Worm (Caenorhabditis elegans) whole organism, young adult: ENCODE results near the gene F59B10.5.

Experiments
- B0336.3 ChIP-seq: fragments of 200-800 bp; sonication (Bioruptor generic); IDR thresholded peaks from 2 replicates; pipeline ENCODE4 v1.3.6; 2022; ENCODE audit warnings: missing genetic modification characterization, missing compliant biosample characterization
- C06A6.2 ChIP-seq: fragments of 200-800 bp; sonication (Bioruptor generic); conservative IDR thresholded peaks from 2 replicates; pipeline ENCODE4 v1.3.6; 2022; ENCODE audit warnings: missing genetic modification characterization, missing compliant biosample characterization
- D2030.7 ChIP-seq: fragments of 200-800 bp; sonication (Bioruptor generic); IDR thresholded peaks from 2 replicates; pipeline ENCODE4 v1.3.6; 2022; ENCODE audit warnings: missing genetic modification reagents, missing genetic modification characterization, missing compliant biosample characterization
- F22D6.2 ChIP-seq: sonication (generic microtip); optimal IDR thresholded peaks from 2 replicates; lab custom pipeline; 2016; ENCODE audit warnings: mild to moderate bottlenecking, missing genetic modification characterization, missing compliant biosample characterization
- F49E8.2 ChIP-seq: sonication (generic microtip); optimal IDR thresholded peaks from 3 replicates; lab custom pipeline; 2017; ENCODE audit warnings: missing genetic modification characterization, mild to moderate bottlenecking, missing compliant biosample characterization, antibody characterized with exemption, moderate library complexity; ENCODE audit not compliant: insufficient read depth
- F57A8.1 ChIP-seq: fragments of 200-800 bp; sonication (Bioruptor generic); optimal IDR thresholded peaks from 2 replicates; lab custom pipeline; 2018; ENCODE audit warnings: mild to moderate bottlenecking, missing genetic modification characterization, moderate library complexity, missing compliant biosample characterization
- K11D2.4 ChIP-seq: fragments of 200-800 bp; sonication (Bioruptor generic); IDR thresholded peaks from 2 replicates; pipeline ENCODE4 v1.3.6; 2022; ENCODE audit warnings: missing genetic modification reagents, missing genetic modification characterization, missing compliant biosample characterization
- T26A5.8 ChIP-seq: sonication (generic microtip); optimal IDR thresholded peaks from 2 replicates; lab custom pipeline; 2016; ENCODE audit warnings: missing genetic modification characterization, missing compliant biosample characterization
- Y53F4B.3 ChIP-seq: fragments of 200-800 bp; sonication (Bioruptor generic); IDR thresholded peaks from 2 replicates; pipeline ENCODE4 v1.3.6; 2022; ENCODE audit warnings: missing genetic modification reagents, missing genetic modification characterization, missing compliant biosample characterization
- Y95B8A.8 ChIP-seq: fragments of 200-800 bp; sonication (Bioruptor generic); IDR thresholded peaks from 2 replicates; pipeline ENCODE4 v1.3.6; 2022; ENCODE audit warnings: missing genetic modification reagents, missing genetic modification characterization, missing compliant biosample characterization
- ama-1 ChIP-seq, 3 experiments: fragments of 150-350 bp in 1 of 3; sonication (generic microtip) in 2 of 3; optimal IDR thresholded peaks; 2 replicates each; lab custom pipeline; 2014 to 2018; ENCODE audit warnings: missing biosample characterization in 2 of 3, missing genetic modification characterization in 2 of 3, missing genetic modification reagents in 2 of 3
- bed-1 ChIP-seq: fragments of 200-800 bp; sonication (Bioruptor generic); IDR thresholded peaks from 2 replicates; pipeline ENCODE4 v1.3.6; 2022; ENCODE audit warnings: missing genetic modification reagents, missing genetic modification characterization, missing compliant biosample characterization
- bed-2 ChIP-seq: fragments of 200-800 bp; sonication (Bioruptor generic); IDR thresholded peaks from 2 replicates; pipeline ENCODE4 v1.3.6; 2022; ENCODE audit warnings: missing genetic modification reagents, missing genetic modification characterization, missing compliant biosample characterization
- cebp-1 ChIP-seq, 2 experiments: fragments of 200-800 bp in 1 of 2; sonication (Bioruptor generic) in 1 of 2; sonication (generic microtip) in 1 of 2; IDR thresholded peaks in 1 of 2; optimal IDR thresholded peaks in 1 of 2; 2 replicates each; pipeline versions ENCODE4 v1.3.6 to Lab custom; 2017 to 2022; ENCODE audit warnings: missing compliant biosample characterization in 2 of 2, missing genetic modification characterization in 2 of 2, mild to moderate bottlenecking in 1 of 2, missing genetic modification reagents in 1 of 2, moderate library complexity in 1 of 2
- ceh-100 ChIP-seq: fragments of 200-800 bp; sonication (Bioruptor generic); IDR thresholded peaks from 2 replicates; pipeline ENCODE4 v1.3.6; 2022; ENCODE audit warnings: missing genetic modification reagents, missing genetic modification characterization, missing compliant biosample characterization
- ceh-27 ChIP-seq: fragments of 200-800 bp; sonication (Bioruptor generic); optimal IDR thresholded peaks from 2 replicates; lab custom pipeline; 2018; ENCODE audit warnings: mild to moderate bottlenecking, missing genetic modification characterization, moderate library complexity, missing compliant biosample characterization
- ceh-79 ChIP-seq: sonication (generic microtip); optimal IDR thresholded peaks from 2 replicates; lab custom pipeline; 2017; ENCODE audit warnings: mild to moderate bottlenecking, missing genetic modification characterization, missing compliant biosample characterization
- ceh-91 ChIP-seq: fragments of 200-800 bp; sonication (Bioruptor generic); IDR thresholded peaks from 2 replicates; pipeline ENCODE4 v1.3.6; 2022; ENCODE audit warnings: missing genetic modification reagents, missing genetic modification characterization, missing compliant biosample characterization
- chd-7 ChIP-seq: sonication (generic microtip); optimal IDR thresholded peaks from 2 replicates; lab custom pipeline; 2016; ENCODE audit warnings: mild to moderate bottlenecking, missing genetic modification characterization, moderate library complexity, missing compliant biosample characterization
- dpff-1 ChIP-seq: sonication (generic microtip); optimal IDR thresholded peaks from 2 replicates; lab custom pipeline; 2017; ENCODE audit warnings: mild to moderate bottlenecking, missing genetic modification characterization, missing compliant biosample characterization
- dpl-1 ChIP-seq: fragments of 150-350 bp; optimal IDR thresholded peaks from 2 replicates; lab custom pipeline; 2014; ENCODE audit warnings: missing biosample characterization, missing genetic modification reagents, missing genetic modification characterization
- hlh-12 ChIP-seq: sonication (generic microtip); optimal IDR thresholded peaks from 2 replicates; lab custom pipeline; 2016; ENCODE audit warnings: missing genetic modification characterization, missing compliant biosample characterization
- hmg-1.2 ChIP-seq: fragments of 200-800 bp; sonication (Bioruptor generic); IDR thresholded peaks from 2 replicates; pipeline ENCODE4 v1.3.6; 2022; ENCODE audit warnings: missing genetic modification reagents, missing genetic modification characterization, missing compliant biosample characterization
- hrde-1 ChIP-seq: sonication (generic microtip); optimal IDR thresholded peaks from 2 replicates; lab custom pipeline; 2016; ENCODE audit warnings: missing genetic modification characterization, mild to moderate bottlenecking, missing compliant biosample characterization, moderate library complexity, missing genotype, missing genetic modification reagents, borderline replicate concordance
- lag-1 ChIP-seq: fragments of 200-800 bp; sonication (Bioruptor generic); IDR thresholded peaks from 2 replicates; pipeline ENCODE4 v1.3.6; 2022; ENCODE audit warnings: missing genetic modification reagents, missing genetic modification characterization, missing compliant biosample characterization
- let-607 ChIP-seq, 2 experiments: fragments of 200-800 bp in 1 of 2; sonication (Bioruptor generic) in 1 of 2; sonication (generic microtip) in 1 of 2; optimal IDR thresholded peaks; 2 replicates each; lab custom pipeline; 2016 to 2018; ENCODE audit warnings: mild to moderate bottlenecking in 2 of 2, missing compliant biosample characterization in 2 of 2, missing genetic modification characterization in 2 of 2, moderate library complexity in 2 of 2, missing genotype in 1 of 2
- lin-26 ChIP-seq: fragments of 200-800 bp; sonication (Bioruptor generic); IDR thresholded peaks from 2 replicates; pipeline ENCODE4 v1.3.6; 2022; ENCODE audit warnings: missing genetic modification reagents, missing genetic modification characterization, missing compliant biosample characterization
- lin-35 ChIP-seq, 3 experiments: fragments of 150-350 bp in 2 of 3; sonication (generic microtip) in 1 of 3; optimal IDR thresholded peaks; 2 replicates each; lab custom pipeline; 2014 to 2018; ENCODE audit warnings: missing biosample characterization in 3 of 3, missing genetic modification characterization in 3 of 3, missing genetic modification reagents in 3 of 3
- lin-54 ChIP-seq: fragments of 200-800 bp; sonication (Bioruptor generic); optimal IDR thresholded peaks from 2 replicates; lab custom pipeline; 2018; ENCODE audit warnings: mild to moderate bottlenecking, missing genetic modification characterization, missing compliant biosample characterization
- mcd-1 ChIP-seq: fragments of 200-800 bp; sonication (Bioruptor generic); IDR thresholded peaks from 2 replicates; pipeline ENCODE4 v1.3.6; 2022; ENCODE audit warnings: missing genetic modification reagents, missing genetic modification characterization, missing compliant biosample characterization
- mel-28 ChIP-seq: sonication (generic microtip); optimal IDR thresholded peaks from 2 replicates; lab custom pipeline; 2016; ENCODE audit warnings: borderline replicate concordance, mild to moderate bottlenecking, missing genetic modification characterization, missing compliant biosample characterization
- nfya-2 ChIP-seq: fragments of 200-800 bp; sonication (Bioruptor generic); IDR thresholded peaks from 2 replicates; pipeline ENCODE4 v1.3.6; 2022; ENCODE audit warnings: missing genetic modification reagents, missing genetic modification characterization, missing compliant biosample characterization
- nfyb-1 ChIP-seq: fragments of 200-800 bp; sonication (Bioruptor generic); IDR thresholded peaks from 2 replicates; pipeline ENCODE4 v1.3.6; 2022; ENCODE audit warnings: missing genetic modification reagents, missing genetic modification characterization, missing compliant biosample characterization
- pbrm-1 ChIP-seq: fragments of 200-800 bp; sonication (Bioruptor generic); IDR thresholded peaks from 2 replicates; pipeline ENCODE4 v1.3.6; 2022; ENCODE audit warnings: missing genetic modification reagents, missing genetic modification characterization, missing compliant biosample characterization
- rcor-1 ChIP-seq: fragments of 200-800 bp; sonication (Bioruptor generic); IDR thresholded peaks from 2 replicates; pipeline ENCODE4 v1.3.6; 2022; ENCODE audit warnings: missing genetic modification reagents, missing genetic modification characterization, missing compliant biosample characterization
- sdz-38 ChIP-seq: sonication (generic microtip); optimal IDR thresholded peaks from 2 replicates; lab custom pipeline; 2016; ENCODE audit warnings: missing genotype, missing genetic modification characterization, missing compliant biosample characterization
- snpc-3.4 ChIP-seq: sonication (generic microtip); optimal IDR thresholded peaks from 2 replicates; lab custom pipeline; 2017; ENCODE audit warnings: missing genetic modification characterization, mild to moderate bottlenecking, missing compliant biosample characterization, antibody characterized with exemption, moderate library complexity, missing genotype, missing genetic modification reagents
- snpc-4 ChIP-seq, 5 experiments: fragments of 150-350 bp in 1 of 5; sonication (generic microtip) in 4 of 5; optimal IDR thresholded peaks; 2 replicates each; lab custom pipeline; 2014 to 2018; ENCODE audit warnings: missing genetic modification characterization in 5 of 5, missing biosample characterization in 3 of 5, antibody characterized with exemption in 2 of 5, mild to moderate bottlenecking in 2 of 5, missing compliant biosample characterization in 2 of 5, missing genotype in 2 of 5, moderate library complexity in 2 of 5, missing genetic modification reagents in 1 of 5
- unc-62 ChIP-seq: fragments of 150-350 bp; optimal IDR thresholded peaks from 2 replicates; lab custom pipeline; 2014; ENCODE audit warnings: missing biosample characterization, missing genetic modification reagents, missing genetic modification characterization
- zfh-2 ChIP-seq: fragments of 200-800 bp; sonication (Bioruptor generic); conservative IDR thresholded peaks from 2 replicates; pipeline ENCODE4 v1.3.6; 2022; ENCODE audit warnings: missing genetic modification reagents, missing genetic modification characterization, missing compliant biosample characterization
- zim-3 ChIP-seq: sonication (generic microtip); optimal IDR thresholded peaks from 2 replicates; lab custom pipeline; 2017; ENCODE audit warnings: mild to moderate bottlenecking, missing genetic modification characterization, moderate library complexity, missing compliant biosample characterization
- ztf-25 ChIP-seq: fragments of 200-800 bp; sonication (Bioruptor generic); IDR thresholded peaks from 2 replicates; pipeline ENCODE4 v1.3.6; 2022; ENCODE audit warnings: missing genetic modification reagents, missing genetic modification characterization, missing compliant biosample characterization

F59B10.5 gene

DNA sequence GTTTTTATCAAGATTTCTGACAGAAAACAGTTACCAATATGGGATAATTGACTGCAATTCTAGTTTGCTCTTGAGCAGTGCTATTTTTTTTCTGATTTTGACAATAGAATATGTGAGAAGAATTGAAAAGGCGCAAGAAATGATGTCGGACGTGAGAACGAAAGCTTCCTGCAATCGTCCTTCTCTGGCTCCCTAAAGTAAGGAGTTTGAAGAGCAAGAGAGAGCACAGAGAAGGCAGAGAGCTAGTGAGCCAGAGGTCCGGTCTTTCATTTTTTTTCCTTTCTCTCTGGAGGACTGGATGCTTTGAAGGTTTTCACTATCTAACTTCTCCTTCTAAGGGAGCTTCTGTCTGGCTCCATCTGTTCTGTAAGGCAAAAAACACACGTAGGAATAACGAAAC, 26.7 kb upstream of the F59B10.5 start:
- TF ChIP-seq zfh-2 (GFP tag; lab: Robert Waterston, UW), result peak; percentile 17; the same call in 1 of the 2 replicates
- no peak for TF ChIP-seq hrde-1 (tag; lab: Kevin White, UChicago)
- TF ChIP-seq hmg-1.2, result no peak
- TF ChIP-seq nfyb-1 (GFP tag; lab: Robert Waterston, UW), result no peak
- no peak for TF ChIP-seq ceh-100 (GFP tag; lab: Robert Waterston, UW)
- no peak for TF ChIP-seq rcor-1 (GFP tag; lab: Robert Waterston, UW)
- no peak for TF ChIP-seq ceh-79 (tag; lab: Kevin White, UChicago)
- TF ChIP-seq mel-28 (tag; lab: Kevin White, UChicago), result no peak
- TF ChIP-seq sdz-38 (tag; lab: Kevin White, UChicago), result no peak
- TF ChIP-seq cebp-1 (GFP tag; IDR thresholded peaks at IDR 0.05; lab: Robert Waterston, UW), result no peak
- peak; percentile 9 for TF ChIP-seq cebp-1 (tag; optimal IDR thresholded peaks at IDR 0.05; lab: Kevin White, UChicago)
- no peak for TF ChIP-seq D2030.7 (GFP tag; lab: Robert Waterston, UW)
- no peak for TF ChIP-seq ztf-25 (GFP tag; lab: Robert Waterston, UW)
- no peak for TF ChIP-seq hlh-12 (tag; lab: Kevin White, UChicago)
- TF ChIP-seq F49E8.2 (tag; lab: Kevin White, UChicago), result no peak
- TF ChIP-seq ama-1 (optimal IDR thresholded peaks at IDR 0.05; lab: Kevin White, UChicago), result peak; percentile 82
- no peak for TF ChIP-seq ama-1 (GFP tag; optimal IDR thresholded peaks at IDR 0.05; lab: Kevin White, UChicago)

DNA sequence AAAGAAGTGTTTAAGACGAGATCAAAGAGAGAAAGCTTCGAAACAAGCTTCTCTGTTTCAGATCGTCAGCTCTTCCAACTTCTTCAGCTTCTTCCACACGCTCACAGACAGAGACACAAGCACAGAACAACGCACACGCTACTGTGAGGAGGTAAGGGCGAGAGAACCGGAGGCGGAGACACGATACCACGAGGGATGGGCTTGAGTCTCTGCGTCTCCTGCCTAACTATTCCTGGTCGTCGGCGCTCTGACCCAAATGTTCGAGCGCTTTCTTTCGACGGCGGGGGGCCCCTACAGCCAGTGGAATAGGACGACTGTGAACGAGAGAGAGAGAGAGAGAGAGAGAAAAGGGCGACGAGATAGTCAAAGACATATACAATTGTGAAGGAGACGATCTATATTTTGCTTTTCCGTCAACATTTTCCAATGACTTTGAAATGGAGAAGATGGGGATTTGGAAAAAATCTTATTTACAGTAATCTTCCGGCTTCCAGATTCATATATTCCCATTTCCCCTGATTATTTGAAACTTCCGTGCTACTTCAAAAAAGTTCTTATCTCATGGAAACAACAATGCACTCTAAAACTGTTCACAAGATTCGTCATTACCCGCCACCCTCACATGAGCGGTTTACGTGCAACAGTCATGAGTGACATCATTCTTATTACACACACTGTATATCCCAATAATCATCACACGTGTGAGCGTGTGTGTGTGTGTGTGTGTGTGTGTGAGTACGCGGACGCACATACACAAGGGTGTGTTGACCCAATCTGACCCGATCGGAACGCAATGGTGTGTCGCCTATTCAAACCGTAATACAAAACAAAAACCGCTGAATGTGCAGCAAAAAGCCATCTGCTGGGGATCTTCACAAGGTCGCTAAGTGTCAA, 25.5 kb upstream of the F59B10.5 start:
- TF ChIP-seq Y53F4B.3 (GFP tag; lab: Robert Waterston, UW) (no peak), ceh-91 (GFP tag; lab: Robert Waterston, UW) (no peak), let-607 (tag; optimal IDR thresholded peaks at IDR 0.05; lab: Kevin White, UChicago) (peak in 1 of 2 experiments; percentile 36), C06A6.2 (GFP tag; lab: Robert Waterston, UW) (peak; percentile 54; the same call in 1 of the 2 replicates), dpl-1 (GFP tag; lab: Kevin White, UChicago) (no peak), bed-2 (no peak), mcd-1 (peak; percentile 72), zim-3 (tag; lab: Kevin White, UChicago) (peak; percentile 53), lag-1 (GFP tag; lab: Robert Waterston, UW) (no peak), snpc-3.4 (tag; lab: Kevin White, UChicago) (no peak), snpc-4 (GFP tag; optimal IDR thresholded peaks at IDR 0.05; lab: Kevin White, UChicago) (no peak), snpc-4 (tag; optimal IDR thresholded peaks at IDR 0.05; lab: Kevin White, UChicago) (peak; percentile 19 to 43 (median 23)), K11D2.4 (GFP tag; lab: Robert Waterston, UW) (peak; percentile 87), D2030.7 (GFP tag; lab: Robert Waterston, UW) (no peak), T26A5.8 (tag; lab: Kevin White, UChicago) (no peak), B0336.3 (peak; percentile 37; the same call in 1 of the 2 replicates), F57A8.1 (no peak), lin-35 (GFP tag; optimal IDR thresholded peaks at IDR 0.05; lab: Kevin White, UChicago) (peak in 1 of 3 experiments; percentile 68), Y95B8A.8 (GFP tag; lab: Robert Waterston, UW) (no peak; the same call in 1 of the 2 replicates), chd-7 (peak; percentile 67), pbrm-1 (GFP tag; lab: Robert Waterston, UW) (peak; percentile 59), dpff-1 (tag; lab: Kevin White, UChicago) (no peak), lin-54 (peak; percentile 65), ceh-27 (GFP tag; lab: Kevin White, UChicago) (peak; percentile 83), cebp-1 (GFP tag; IDR thresholded peaks at IDR 0.05; lab: Robert Waterston, UW) (peak; percentile 38), cebp-1 (tag; optimal IDR thresholded peaks at IDR 0.05; lab: Kevin White, UChicago) (peak; percentile 83), unc-62 (GFP tag; lab: Kevin White, UChicago) (no peak), lin-26 (GFP tag; lab: Robert Waterston, UW) (peak; percentile 74), bed-1 (GFP tag; lab: Robert Waterston, UW) (no peak), nfya-2 (GFP tag; lab: Robert Waterston, UW) (no peak), F22D6.2 (no peak), ama-1 (optimal IDR thresholded peaks at IDR 0.05; lab: Kevin White, UChicago) (peak; percentile 91), ama-1 (GFP tag; optimal IDR thresholded peaks at IDR 0.05; lab: Kevin White, UChicago) (no peak), zfh-2 (GFP tag; lab: Robert Waterston, UW) (peak; percentile 98)
